Worm (Caenorhabditis elegans) whole organism, L4 larva: Measurements from ENCODE around the gene sel-8.

Experiments
- F26F4.8 ChIP-seq: fragments of 200-800 bp; sonication (Bioruptor generic); conservative IDR thresholded peaks from 2 replicates; pipeline ENCODE4 v1.3.6; 2022; ENCODE audit warnings: missing genetic modification characterization, missing compliant biosample characterization
- F49E8.2 ChIP-seq: sonication (generic microtip); optimal IDR thresholded peaks from 2 replicates; lab custom pipeline; 2016; ENCODE audit warnings: missing compliant biosample characterization, mild to moderate bottlenecking, missing genetic modification characterization, borderline replicate concordance
- T26A8.4 ChIP-seq: fragments of 200-800 bp; sonication (Bioruptor generic); IDR thresholded peaks from 2 replicates; pipeline ENCODE4 v1.3.6; 2022; ENCODE audit warnings: missing genetic modification characterization, missing compliant biosample characterization
- Y48G9A.11 ChIP-seq: fragments of 200-800 bp; sonication (Bioruptor generic); IDR thresholded peaks from 2 replicates; pipeline ENCODE4 v1.3.6; 2022; ENCODE audit warnings: missing genetic modification reagents, missing genetic modification characterization, missing compliant biosample characterization
- ZK546.5 ChIP-seq, 2 experiments: sonication (generic microtip); optimal IDR thresholded peaks; 2 replicates each; lab custom pipeline; 2017; ENCODE audit warnings: missing biosample characterization in 2 of 2, missing genetic modification characterization in 2 of 2
- aha-1 ChIP-seq: fragments of 150-350 bp; peaks from one replicate; lab custom pipeline; 2014; ENCODE audit warnings: missing biosample characterization, missing genetic modification characterization
- aly-2 ChIP-seq: sonication (generic microtip); optimal IDR thresholded peaks from 2 replicates; lab custom pipeline; 2018; ENCODE audit warnings: missing biosample characterization, missing genetic modification characterization
- ceh-32 ChIP-seq: sonication (generic microtip); optimal IDR thresholded peaks from 2 replicates; lab custom pipeline; 2016; ENCODE audit warnings: mild to moderate bottlenecking, missing genetic modification characterization, missing compliant biosample characterization; ENCODE audit not compliant: poor library complexity
- ceh-62 ChIP-seq: sonication (generic microtip); optimal IDR thresholded peaks from 2 replicates; lab custom pipeline; 2017; ENCODE audit warnings: missing biosample characterization, missing genetic modification characterization
- ces-1 ChIP-seq: fragments of 150-350 bp; sonication (generic microtip); optimal IDR thresholded peaks from 4 replicates; lab custom pipeline; 2014; ENCODE audit warnings: missing biosample characterization, missing genetic modification reagents, missing genetic modification characterization
- ctbp-1 ChIP-seq: fragments of 200-800 bp; sonication (Bioruptor generic); IDR thresholded peaks from 2 replicates; pipeline ENCODE4 v1.3.6; 2022; ENCODE audit warnings: missing genetic modification reagents, missing genetic modification characterization, missing compliant biosample characterization
- daf-16 ChIP-seq, 3 experiments: sonication (generic microtip); optimal IDR thresholded peaks; 2 replicates each; lab custom pipeline; 2016 to 2017; ENCODE audit warnings: missing genetic modification characterization in 3 of 3, missing genetic modification reagents in 3 of 3, mild to moderate bottlenecking in 2 of 3, missing compliant biosample characterization in 2 of 3, missing biosample characterization in 1 of 3, moderate library complexity in 1 of 3
- daf-19 ChIP-seq: fragments of 200-800 bp; sonication (Bioruptor generic); conservative IDR thresholded peaks from 2 replicates; pipeline ENCODE4 v1.3.6; 2022; ENCODE audit warnings: missing genetic modification characterization, missing compliant biosample characterization
- dmd-6 ChIP-seq: fragments of 200-800 bp; sonication (Bioruptor generic); IDR thresholded peaks from 2 replicates; pipeline ENCODE4 v1.3.6; 2022; ENCODE audit warnings: missing genetic modification reagents, missing genetic modification characterization, missing compliant biosample characterization
- dve-1 ChIP-seq: sonication (generic microtip); optimal IDR thresholded peaks from 2 replicates; lab custom pipeline; 2017; ENCODE audit warnings: antibody characterized with exemption, mild to moderate bottlenecking, missing genetic modification characterization, missing compliant biosample characterization; ENCODE audit not compliant: insufficient read depth
- egl-27 ChIP-seq: sonication (generic microtip); optimal IDR thresholded peaks from 3 replicates; lab custom pipeline; 2017; ENCODE audit warnings: missing biosample characterization, missing genetic modification reagents, missing genetic modification characterization
- fkh-10 ChIP-seq: fragments of 150-350 bp; optimal IDR thresholded peaks from 2 replicates; lab custom pipeline; 2014; ENCODE audit warnings: missing biosample characterization, missing genetic modification reagents, missing genetic modification characterization
- fos-1 ChIP-seq: fragments of 150-350 bp; optimal IDR thresholded peaks from 2 replicates; lab custom pipeline; 2014; ENCODE audit warnings: missing biosample characterization, missing genetic modification characterization
- hlh-11 ChIP-seq: fragments of 200-800 bp; sonication (Bioruptor generic); optimal IDR thresholded peaks from 2 replicates; lab custom pipeline; 2018; ENCODE audit warnings: mild to moderate bottlenecking, missing genetic modification characterization, missing compliant biosample characterization
- hlh-30 ChIP-seq: sonication (generic microtip); optimal IDR thresholded peaks from 2 replicates; lab custom pipeline; 2017; ENCODE audit warnings: antibody characterized with exemption, mild to moderate bottlenecking, missing genetic modification characterization, missing compliant biosample characterization; ENCODE audit not compliant: insufficient read depth
- hmg-1.1 ChIP-seq: fragments of 200-800 bp; sonication (Bioruptor generic); IDR thresholded peaks from 2 replicates; pipeline ENCODE4 v1.3.6; 2022; ENCODE audit warnings: missing genetic modification reagents, missing genetic modification characterization, missing compliant biosample characterization
- jun-1 ChIP-seq: fragments of 150-350 bp; optimal IDR thresholded peaks from 2 replicates; lab custom pipeline; 2014; ENCODE audit warnings: missing biosample characterization, missing genetic modification reagents, missing genetic modification characterization
- lir-3 ChIP-seq: sonication (generic microtip); optimal IDR thresholded peaks from 2 replicates; lab custom pipeline; 2016; ENCODE audit warnings: mild to moderate bottlenecking, missing genetic modification characterization, missing compliant biosample characterization
- lsy-2 ChIP-seq, 2 experiments: fragments of 150-350 bp in 1 of 2; sonication (generic microtip) in 1 of 2; optimal IDR thresholded peaks; 2 replicates each; lab custom pipeline; 2014 to 2017; ENCODE audit warnings: missing biosample characterization in 2 of 2, missing genetic modification characterization in 2 of 2
- mdl-1 ChIP-seq, 2 experiments: fragments of 150-350 bp in 1 of 2; sonication (generic microtip) in 1 of 2; optimal IDR thresholded peaks; 2 replicates each; lab custom pipeline; 2014 to 2017; ENCODE audit warnings: missing biosample characterization in 2 of 2, missing genetic modification characterization in 2 of 2
- mep-1 ChIP-seq: fragments of 150-350 bp; sonication (generic microtip); optimal IDR thresholded peaks from 3 replicates; lab custom pipeline; 2014; ENCODE audit warnings: missing biosample characterization, missing genetic modification characterization
- mes-2 ChIP-seq: sonication (generic microtip); optimal IDR thresholded peaks from 2 replicates; lab custom pipeline; 2016; ENCODE audit warnings: missing genotype, mild to moderate bottlenecking, missing genetic modification characterization, missing compliant biosample characterization; ENCODE audit not compliant: poor library complexity, severe bottlenecking
- mxl-3 ChIP-seq: fragments of 200-800 bp; sonication (Bioruptor generic); optimal IDR thresholded peaks from 2 replicates; lab custom pipeline; 2018; ENCODE audit warnings: mild to moderate bottlenecking, missing genetic modification characterization, missing compliant biosample characterization
- nhr-10 ChIP-seq: fragments of 150-350 bp; optimal IDR thresholded peaks from 2 replicates; lab custom pipeline; 2014; ENCODE audit warnings: missing biosample characterization, missing genetic modification characterization
- nhr-102 ChIP-seq: sonication (generic microtip); optimal IDR thresholded peaks from 2 replicates; lab custom pipeline; 2016; ENCODE audit warnings: mild to moderate bottlenecking, missing genetic modification characterization, moderate library complexity, missing compliant biosample characterization
- nhr-11 ChIP-seq: fragments of 150-350 bp; optimal IDR thresholded peaks from 2 replicates; lab custom pipeline; 2014; ENCODE audit warnings: missing biosample characterization, missing genetic modification characterization
- nhr-28 ChIP-seq: fragments of 150-350 bp; optimal IDR thresholded peaks from 2 replicates; lab custom pipeline; 2014; ENCODE audit warnings: missing biosample characterization, missing genetic modification characterization
- nhr-76 ChIP-seq: fragments of 150-350 bp; optimal IDR thresholded peaks from 2 replicates; lab custom pipeline; 2014; ENCODE audit warnings: missing biosample characterization, missing genetic modification characterization
- pqm-1 ChIP-seq: sonication (generic microtip); optimal IDR thresholded peaks from 2 replicates; lab custom pipeline; 2017; ENCODE audit warnings: missing biosample characterization, missing genetic modification characterization
- rbr-2 ChIP-seq: sonication (generic microtip); optimal IDR thresholded peaks from 2 replicates; lab custom pipeline; 2016; ENCODE audit warnings: missing genotype, missing genetic modification characterization, missing compliant biosample characterization
- set-16 ChIP-seq: fragments of 200-800 bp; sonication (Bioruptor generic); IDR thresholded peaks from 2 replicates; pipeline ENCODE4 v1.3.6; 2022; ENCODE audit warnings: missing genetic modification reagents, missing genetic modification characterization, missing compliant biosample characterization
- snpc-1.2 ChIP-seq: fragments of 200-800 bp; sonication (Bioruptor generic); IDR thresholded peaks from 2 replicates; pipeline ENCODE4 v1.3.6; 2022; ENCODE audit warnings: missing genetic modification reagents, missing genetic modification characterization, missing compliant biosample characterization
- snpc-4 ChIP-seq: fragments of 150-350 bp; optimal IDR thresholded peaks from 2 replicates; lab custom pipeline; 2014; ENCODE audit warnings: missing biosample characterization, missing genetic modification characterization
- unc-39 ChIP-seq: sonication (generic microtip); optimal IDR thresholded peaks from 2 replicates; lab custom pipeline; 2017; ENCODE audit warnings: missing biosample characterization, missing genetic modification characterization
- unc-62 ChIP-seq, 3 experiments: fragments of 150-350 bp in 1 of 3; sonication (generic microtip); optimal IDR thresholded peaks in 2 of 3; peaks in 1 of 3; 1 replicate in 1 of 3; 2 replicates in 2 of 3; lab custom pipeline; 2014 to 2017; ENCODE audit warnings: missing biosample characterization in 3 of 3, missing genetic modification characterization in 3 of 3, missing genetic modification reagents in 3 of 3, missing genotype in 1 of 3

Gene sel-8

DNA sequence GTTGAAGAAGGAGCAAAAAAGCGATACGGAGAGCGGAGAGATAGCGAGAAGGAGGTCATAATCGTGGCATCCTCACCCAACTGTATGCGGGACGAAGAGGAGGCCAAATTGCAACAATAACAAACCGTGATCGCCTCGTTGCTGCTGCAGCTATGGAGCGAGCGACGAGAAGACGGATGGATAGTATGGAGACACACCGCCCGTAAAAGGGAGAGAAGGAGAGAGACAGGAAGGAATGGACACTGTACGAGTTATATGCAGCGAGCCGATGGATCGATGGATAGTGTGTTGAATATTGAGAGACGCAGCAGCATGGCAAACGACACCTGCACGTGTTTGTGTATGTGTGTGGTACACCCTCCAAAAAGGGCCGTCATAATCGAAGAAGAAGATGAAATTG, 3.2 kb downstream of the sel-8 start:
- TF ChIP-seq set-16 (0 out of 2 replicates have a peak, but pooled peaks have one; percentile 11), fkh-10 (GFP tag; lab: Kevin White, UChicago) (no peak), mdl-1 (tag; optimal IDR thresholded peaks at IDR 0.05; lab: Kevin White, UChicago) (peak in 1 of 2 experiments; percentile 34), hlh-30 (tag; lab: Kevin White, UChicago) (no peak), nhr-28 (peak; percentile 8), hmg-1.1 (GFP tag; lab: Robert Waterston, UW) (0 out of 2 replicates have a peak, but pooled peaks have one; percentile 7), mxl-3 (peak; percentile 15)
- TF ChIP-seq, all 104 proteins: peak for 5

DNA sequence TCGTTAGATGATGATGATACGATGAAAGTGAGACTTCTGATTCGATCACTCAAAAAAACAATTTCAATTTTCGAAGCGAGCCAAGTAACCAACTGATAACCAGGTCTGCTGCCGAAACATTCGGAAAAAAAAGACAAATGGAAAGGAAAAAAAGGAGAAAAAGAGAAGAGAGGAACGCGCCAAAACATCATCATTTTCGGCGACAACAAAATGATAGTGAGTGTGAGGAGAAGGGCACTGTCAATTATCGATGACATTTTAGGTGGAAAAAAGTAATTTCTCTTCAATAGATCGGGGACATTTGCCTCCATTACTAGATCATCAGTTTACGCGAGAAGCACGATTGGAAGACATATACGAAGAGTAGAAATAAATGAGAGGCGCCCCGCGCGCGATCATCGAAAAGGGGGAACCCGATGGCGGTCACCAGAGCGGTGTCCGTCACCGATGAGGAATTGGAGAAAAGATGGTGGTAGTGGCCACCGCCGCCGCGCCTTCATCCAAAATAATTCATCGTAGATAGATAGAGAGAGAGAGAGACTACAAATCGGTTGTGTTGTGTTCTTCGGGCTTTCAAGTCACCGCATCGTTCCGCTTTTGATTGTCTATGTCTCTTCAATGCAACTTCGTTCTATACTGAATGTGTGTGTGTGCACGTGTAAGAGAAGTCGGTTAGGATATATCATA, 5.6 kb downstream of the sel-8 start:
- TF ChIP-seq F49E8.2 (tag; lab: Kevin White, UChicago) (no peak), dve-1 (tag; lab: Kevin White, UChicago) (peak; percentile 37), ces-1 (GFP tag; lab: Kevin White, UChicago) (no peak), mxl-3 (peak; percentile 61), ceh-32 (tag; lab: Kevin White, UChicago) (no peak), lir-3 (tag; lab: Kevin White, UChicago) (no peak), hmg-1.1 (GFP tag; lab: Robert Waterston, UW) (0 out of 2 replicates have a peak, but pooled peaks have one; percentile 24), ZK546.5 (tag; optimal IDR thresholded peaks at IDR 0.05; lab: Kevin White, UChicago) (no peak), aha-1 (no peak), pqm-1 (tag; lab: Kevin White, UChicago) (peak; percentile 30), snpc-1.2 (GFP tag; lab: Robert Waterston, UW) (no peak), hlh-11 (tag; lab: Kevin White, UChicago) (peak; percentile 41), fos-1 (tag; lab: Kevin White, UChicago) (no peak), nhr-28 (peak; percentile 90), dmd-6 (GFP tag; lab: Robert Waterston, UW) (peak; percentile 63), daf-19 (no peak), ceh-62 (tag; lab: Kevin White, UChicago) (no peak), nhr-102 (no peak), daf-16 (GFP tag; optimal IDR thresholded peaks at IDR 0.05; lab: Kevin White, UChicago) (no peak), daf-16 (tag; optimal IDR thresholded peaks at IDR 0.05; lab: Kevin White, UChicago) (peak; percentile 65), mes-2 (tag; lab: Kevin White, UChicago) (no peak), rbr-2 (no peak), jun-1 (tag; lab: Kevin White, UChicago) (no peak), mdl-1 (tag; optimal IDR thresholded peaks at IDR 0.05; lab: Kevin White, UChicago) (peak; percentile 9 to 80), unc-62 (GFP tag; optimal IDR thresholded peaks at IDR 0.05 in 1 of 2; lab: Kevin White, UChicago) (no peak), unc-62 (tag; optimal IDR thresholded peaks at IDR 0.05; lab: Kevin White, UChicago) (no peak), egl-27 (tag; lab: Kevin White, UChicago) (no peak), nhr-11 (no peak), unc-39 (no peak), T26A8.4 (GFP tag; lab: Robert Waterston, UW) (no peak), ctbp-1 (GFP tag; lab: Robert Waterston, UW) (no peak), mep-1 (peak; percentile 23), F26F4.8 (no peak), aly-2 (no peak), snpc-4 (tag; lab: Kevin White, UChicago) (no peak), Y48G9A.11 (GFP tag; lab: Robert Waterston, UW) (no peak), nhr-76 (tag; lab: Kevin White, UChicago) (no peak), nhr-10 (tag; lab: Kevin White, UChicago) (no peak), set-16 (no peak; the same call in 1 of the 2 replicates), lsy-2 (tag; optimal IDR thresholded peaks at IDR 0.05; lab: Kevin White, UChicago) (no peak)
